Worm (Caenorhabditis elegans) whole organism, mixed stage, embryonic: ENCODE data around the gene mig-39.
A peak's percentile ranks its signal among the peaks of the same experiment; 100 is the strongest.

ENCODE experiments used
- M03D4.4 ChIP-seq: sonication (generic microtip); optimal IDR thresholded peaks from 2 replicates; lab custom pipeline; 2017; ENCODE audit warnings: mild to moderate bottlenecking, missing genetic modification characterization, missing compliant biosample characterization
- bed-3 ChIP-seq: fragments of 200-800 bp; sonication (Bioruptor generic); optimal IDR thresholded peaks from 3 replicates; lab custom pipeline; 2018; ENCODE audit warnings: mild to moderate bottlenecking, missing genetic modification characterization, moderate library complexity, missing compliant biosample characterization
- blmp-1 ChIP-seq: fragments of 150-350 bp; optimal IDR thresholded peaks from 2 replicates; lab custom pipeline; 2014; ENCODE audit warnings: missing biosample characterization, missing genetic modification characterization
- ceh-39 ChIP-seq: fragments of 150-350 bp; optimal IDR thresholded peaks from 2 replicates; lab custom pipeline; 2014; ENCODE audit warnings: missing biosample characterization, missing genetic modification characterization
- ceh-43 ChIP-seq: fragments of 200-800 bp; sonication (Bioruptor generic); optimal IDR thresholded peaks from 2 replicates; lab custom pipeline; 2018; ENCODE audit warnings: mild to moderate bottlenecking, missing genetic modification characterization, moderate library complexity, missing compliant biosample characterization
- ceh-83 ChIP-seq: fragments of 200-800 bp; sonication (Bioruptor generic); optimal IDR thresholded peaks from 2 replicates; lab custom pipeline; 2018; ENCODE audit warnings: mild to moderate bottlenecking, missing genetic modification characterization, missing compliant biosample characterization
- ces-1 ChIP-seq: fragments of 150-350 bp; optimal IDR thresholded peaks from 2 replicates; lab custom pipeline; 2014; ENCODE audit warnings: missing biosample characterization, missing genetic modification reagents, missing genetic modification characterization
- cnd-1 ChIP-seq: fragments of 200-800 bp; sonication (Bioruptor generic); optimal IDR thresholded peaks from 2 replicates; lab custom pipeline; 2018; ENCODE audit warnings: mild to moderate bottlenecking, missing genetic modification characterization, missing compliant biosample characterization
- drap-1 ChIP-seq: fragments of 200-800 bp; sonication (Bioruptor generic); optimal IDR thresholded peaks from 3 replicates; lab custom pipeline; 2018; ENCODE audit warnings: mild to moderate bottlenecking, missing genetic modification characterization, missing compliant biosample characterization
- elt-1 ChIP-seq: sonication (generic microtip); optimal IDR thresholded peaks from 2 replicates; lab custom pipeline; 2017; ENCODE audit warnings: missing genetic modification characterization, mild to moderate bottlenecking, missing compliant biosample characterization, antibody characterized with exemption, moderate library complexity, borderline replicate concordance; ENCODE audit not compliant: insufficient read depth
- elt-3 ChIP-seq: fragments of 150-350 bp; optimal IDR thresholded peaks from 2 replicates; lab custom pipeline; 2014; ENCODE audit warnings: missing biosample characterization, missing genetic modification characterization
- flh-1 ChIP-seq: fragments of 200-800 bp; sonication (Bioruptor generic); optimal IDR thresholded peaks from 2 replicates; lab custom pipeline; 2018; ENCODE audit warnings: mild to moderate bottlenecking, missing genetic modification characterization, moderate library complexity, missing compliant biosample characterization
- ham-2 ChIP-seq: fragments of 200-800 bp; sonication (Bioruptor generic); optimal IDR thresholded peaks from 2 replicates; lab custom pipeline; 2018; ENCODE audit warnings: mild to moderate bottlenecking, missing genetic modification characterization, missing compliant biosample characterization
- hlh-1 ChIP-seq: fragments of 150-350 bp; optimal IDR thresholded peaks from 2 replicates; lab custom pipeline; 2014; ENCODE audit warnings: missing biosample characterization, missing genetic modification reagents, missing genetic modification characterization
- lin-13 ChIP-seq: fragments of 150-350 bp; optimal IDR thresholded peaks from 2 replicates; lab custom pipeline; 2014; ENCODE audit warnings: missing biosample characterization, missing genetic modification characterization
- lin-32 ChIP-seq: fragments of 200-800 bp; sonication (Bioruptor generic); optimal IDR thresholded peaks from 2 replicates; lab custom pipeline; 2018; ENCODE audit warnings: mild to moderate bottlenecking, missing genetic modification characterization, missing compliant biosample characterization
- lsy-2 ChIP-seq: fragments of 150-350 bp; optimal IDR thresholded peaks from 2 replicates; lab custom pipeline; 2014; ENCODE audit warnings: missing biosample characterization, missing genetic modification characterization
- mab-5 ChIP-seq: fragments of 150-350 bp; optimal IDR thresholded peaks from 2 replicates; lab custom pipeline; 2014; ENCODE audit warnings: missing biosample characterization, missing genetic modification characterization
- mep-1 ChIP-seq: fragments of 150-350 bp; optimal IDR thresholded peaks from 2 replicates; lab custom pipeline; 2017; ENCODE audit warnings: missing biosample characterization, missing genetic modification reagents, missing genetic modification characterization, inconsistent platforms
- mls-2 ChIP-seq: sonication (generic microtip); optimal IDR thresholded peaks from 2 replicates; lab custom pipeline; 2016; ENCODE audit warnings: mild to moderate bottlenecking, missing genetic modification characterization, moderate library complexity, missing compliant biosample characterization
- nhr-12 ChIP-seq: fragments of 150-350 bp; optimal IDR thresholded peaks from 2 replicates; lab custom pipeline; 2014; ENCODE audit warnings: missing biosample characterization, missing genetic modification characterization
- nhr-2 ChIP-seq: fragments of 150-350 bp; optimal IDR thresholded peaks from 2 replicates; lab custom pipeline; 2014; ENCODE audit warnings: missing biosample characterization, missing genetic modification characterization
- nhr-237 ChIP-seq: fragments of 150-350 bp; optimal IDR thresholded peaks from 2 replicates; lab custom pipeline; 2014; ENCODE audit warnings: missing biosample characterization, missing genetic modification characterization
- nhr-28 ChIP-seq: fragments of 150-350 bp; optimal IDR thresholded peaks from 2 replicates; lab custom pipeline; 2014; ENCODE audit warnings: missing biosample characterization, missing genetic modification characterization
- nhr-76 ChIP-seq: sonication (generic microtip); optimal IDR thresholded peaks from 2 replicates; lab custom pipeline; 2017; ENCODE audit warnings: missing biosample characterization, missing genetic modification characterization
- pha-4 ChIP-seq: fragments of 150-350 bp; optimal IDR thresholded peaks from 2 replicates; lab custom pipeline; 2018; ENCODE audit warnings: missing biosample characterization, missing genetic modification reagents, missing genetic modification characterization
- sem-2 ChIP-seq: fragments of 200-800 bp; sonication (Bioruptor generic); optimal IDR thresholded peaks from 2 replicates; lab custom pipeline; 2018; ENCODE audit warnings: mild to moderate bottlenecking, missing genetic modification characterization, missing compliant biosample characterization
- snpc-4 ChIP-seq: fragments of 150-350 bp; optimal IDR thresholded peaks from 2 replicates; lab custom pipeline; 2014; ENCODE audit warnings: missing biosample characterization, missing genetic modification characterization
- sptf-1 ChIP-seq: sonication (generic microtip); optimal IDR thresholded peaks from 2 replicates; lab custom pipeline; 2017; ENCODE audit warnings: mild to moderate bottlenecking, missing genetic modification characterization, moderate library complexity, missing compliant biosample characterization
- tbx-8 ChIP-seq: fragments of 200-800 bp; sonication (Bioruptor generic); optimal IDR thresholded peaks from 2 replicates; lab custom pipeline; 2018; ENCODE audit warnings: mild to moderate bottlenecking, missing genetic modification characterization, moderate library complexity, missing compliant biosample characterization
- unc-120 ChIP-seq: sonication (generic microtip); optimal IDR thresholded peaks from 2 replicates; lab custom pipeline; 2017; ENCODE audit warnings: missing genetic modification characterization, missing compliant biosample characterization; ENCODE audit not compliant: poor library complexity, severe bottlenecking
- unc-39 ChIP-seq: fragments of 150-350 bp; optimal IDR thresholded peaks from 2 replicates; lab custom pipeline; 2014; ENCODE audit warnings: missing biosample characterization, missing genetic modification characterization
- unc-62 ChIP-seq: fragments of 150-350 bp; optimal IDR thresholded peaks from 2 replicates; lab custom pipeline; 2014; ENCODE audit warnings: missing biosample characterization, missing genetic modification reagents, missing genetic modification characterization
- zip-8 ChIP-seq: fragments of 150-350 bp; optimal IDR thresholded peaks from 2 replicates; lab custom pipeline; 2014; ENCODE audit warnings: missing biosample characterization, missing genetic modification characterization
- ztf-11 ChIP-seq: fragments of 150-350 bp; optimal IDR thresholded peaks from 2 replicates; lab custom pipeline; 2014; ENCODE audit warnings: missing biosample characterization, missing genetic modification characterization

Gene mig-39

DNA sequence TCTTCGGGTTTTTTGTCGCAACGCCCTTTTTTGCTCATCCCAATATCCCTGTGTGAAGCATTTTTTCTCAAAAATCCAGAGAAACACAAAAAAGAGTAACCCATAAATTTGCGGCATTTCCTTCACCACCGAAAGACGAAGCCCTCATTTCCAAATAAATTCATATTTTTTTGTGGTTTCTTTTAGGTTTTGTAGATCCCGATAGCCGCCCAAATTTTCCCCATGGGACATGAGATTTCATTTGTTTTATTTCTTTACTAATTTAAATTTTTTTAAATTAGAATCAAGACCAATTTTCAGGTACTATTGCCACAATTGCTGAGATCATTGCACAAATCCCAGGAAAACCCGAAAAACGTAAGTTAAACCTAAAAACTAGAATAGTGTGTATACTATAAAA is at the start of gene mig-39:
Gene mig-39 (plus strand): TSS at position 301 of the 400 bp plus-strand sequence.
- TF ChIP-seq elt-1 (tag; lab: Kevin White, UChicago), result no peak
- TF ChIP-seq ceh-43 (GFP tag; lab: Kevin White, UChicago), result no peak
- TF ChIP-seq ceh-83 (GFP tag; lab: Kevin White, UChicago), result no peak
- TF ChIP-seq elt-3 (tag; lab: Kevin White, UChicago), result no peak
- no peak for TF ChIP-seq lin-32 (GFP tag; lab: Kevin White, UChicago)
- no peak for TF ChIP-seq unc-62 (GFP tag; lab: Kevin White, UChicago)
- TF ChIP-seq pha-4 (tag; lab: Kevin White, UChicago), result no peak
- no peak for TF ChIP-seq flh-1 (GFP tag; lab: Kevin White, UChicago)
- TF ChIP-seq sptf-1, result no peak
- TF ChIP-seq tbx-8 (GFP tag; lab: Kevin White, UChicago), result no peak
- TF ChIP-seq ces-1, result no peak
- no peak for TF ChIP-seq nhr-237
- no peak for TF ChIP-seq cnd-1 (tag; lab: Kevin White, UChicago)
- TF ChIP-seq ham-2 (GFP tag; lab: Kevin White, UChicago), result no peak
- TF ChIP-seq snpc-4 (tag; lab: Kevin White, UChicago), result no peak
- TF ChIP-seq bed-3 (GFP tag; lab: Kevin White, UChicago), result no peak
- TF ChIP-seq unc-39 (tag; lab: Kevin White, UChicago), result no peak
- no peak for TF ChIP-seq nhr-76 (tag; lab: Kevin White, UChicago)
- no peak for TF ChIP-seq ceh-39
- TF ChIP-seq M03D4.4 (tag; lab: Kevin White, UChicago), result no peak

DNA sequence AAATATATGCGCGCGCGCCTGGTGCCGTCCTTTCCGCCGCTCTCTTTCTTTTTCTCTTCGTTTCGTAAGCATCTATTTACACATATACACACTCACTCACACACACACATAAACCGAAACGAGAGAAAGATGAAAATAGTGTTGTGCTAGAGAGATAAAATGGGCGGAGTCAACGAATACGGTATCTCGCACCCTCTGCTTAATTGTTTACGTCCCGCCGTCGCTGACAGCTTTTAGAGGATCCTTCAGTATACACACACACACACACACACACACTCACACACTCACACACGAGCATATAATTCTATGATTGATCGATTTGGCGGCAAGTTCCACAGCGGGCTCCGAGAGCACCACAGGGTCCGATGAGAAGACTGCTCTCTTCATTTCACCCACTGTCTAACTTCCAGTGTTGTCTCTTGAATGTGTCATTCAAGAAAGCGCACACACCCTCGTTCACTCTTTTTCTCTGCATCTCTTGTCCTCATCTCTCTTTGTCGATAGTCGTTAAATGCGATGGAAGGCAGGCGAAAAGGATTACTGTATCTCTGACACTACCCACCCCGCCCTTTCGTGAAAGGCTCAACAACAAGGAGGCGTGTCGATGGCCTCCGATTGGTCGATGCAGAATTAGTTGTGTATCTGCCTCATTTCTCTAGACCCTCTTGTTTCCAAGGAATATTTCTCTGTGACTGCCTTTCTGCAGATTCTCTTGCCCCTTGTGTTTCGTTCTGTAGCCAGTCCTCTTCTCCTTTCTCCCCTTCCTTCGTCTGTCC is 49.5 kb upstream of the mig-39 start:
- peak; percentile 44 for TF ChIP-seq drap-1 (GFP tag; lab: Kevin White, UChicago)
- TF ChIP-seq mep-1 (tag; lab: Kevin White, UChicago), result peak; percentile 62
- peak; percentile 96 for TF ChIP-seq lsy-2 (tag; lab: Kevin White, UChicago)
- TF ChIP-seq ceh-83 (GFP tag; lab: Kevin White, UChicago), result peak; percentile 61
- no peak for TF ChIP-seq tbx-8 (GFP tag; lab: Kevin White, UChicago)
- peak; percentile 98 for TF ChIP-seq unc-62 (GFP tag; lab: Kevin White, UChicago)
- TF ChIP-seq zip-8 (tag; lab: Kevin White, UChicago), result no peak
- no peak for TF ChIP-seq snpc-4 (tag; lab: Kevin White, UChicago)
- peak; percentile 71 for TF ChIP-seq M03D4.4 (tag; lab: Kevin White, UChicago)
- TF ChIP-seq sem-2 (GFP tag; lab: Kevin White, UChicago), result no peak
- TF ChIP-seq unc-39 (tag; lab: Kevin White, UChicago), result peak; percentile 78
- TF ChIP-seq unc-120 (tag; lab: Kevin White, UChicago), result peak; percentile 92
- TF ChIP-seq elt-1 (tag; lab: Kevin White, UChicago), result no peak
- no peak for TF ChIP-seq lin-32 (GFP tag; lab: Kevin White, UChicago)
- TF ChIP-seq ceh-43 (GFP tag; lab: Kevin White, UChicago), result peak; percentile 23
- TF ChIP-seq hlh-1, result peak; percentile 45
- TF ChIP-seq sptf-1, result peak; percentile 54
- peak; percentile 75 for TF ChIP-seq nhr-237
- no peak for TF ChIP-seq flh-1 (GFP tag; lab: Kevin White, UChicago)
- TF ChIP-seq ces-1, result peak; percentile 96
- no peak for TF ChIP-seq elt-3 (tag; lab: Kevin White, UChicago)
- peak; percentile 91 for TF ChIP-seq pha-4 (tag; lab: Kevin White, UChicago)
- TF ChIP-seq mab-5 (tag; lab: Kevin White, UChicago), result peak; percentile 46
- TF ChIP-seq lin-13 (tag; lab: Kevin White, UChicago), result peak; percentile 64
- no peak for TF ChIP-seq bed-3 (GFP tag; lab: Kevin White, UChicago)
- TF ChIP-seq nhr-28 (tag; lab: Kevin White, UChicago), result no peak
- TF ChIP-seq nhr-12 (tag; lab: Kevin White, UChicago), result peak; percentile 61
- TF ChIP-seq cnd-1 (tag; lab: Kevin White, UChicago), result no peak
- TF ChIP-seq nhr-2 (tag; lab: Kevin White, UChicago), result peak; percentile 13
- TF ChIP-seq ztf-11, result peak; percentile 81
- peak; percentile 83 for TF ChIP-seq mls-2 (tag; lab: Kevin White, UChicago)
- no peak for TF ChIP-seq blmp-1 (tag; lab: Kevin White, UChicago)
- peak; percentile 86 for TF ChIP-seq ham-2 (GFP tag; lab: Kevin White, UChicago)
- TF ChIP-seq nhr-76 (tag; lab: Kevin White, UChicago), result no peak
- TF ChIP-seq ceh-39, result peak; percentile 95
